Worm (Caenorhabditis elegans) whole organism, early embryonic: ENCODE measurements around the gene W04D12.1.

Experiments
- aly-1 ChIP-seq: sonication (generic microtip); optimal IDR thresholded peaks from 2 replicates; lab custom pipeline; 2016; ENCODE audit warnings: missing genetic modification characterization, missing compliant biosample characterization
- ama-1 ChIP-seq: fragments of 150-350 bp; optimal IDR thresholded peaks from 2 replicates; lab custom pipeline; 2014
- ceh-13 ChIP-seq: fragments of 200-800 bp; sonication (Bioruptor generic); optimal IDR thresholded peaks from 2 replicates; lab custom pipeline; 2018; ENCODE audit warnings: mild to moderate bottlenecking, missing genetic modification characterization, missing compliant biosample characterization
- ceh-36 ChIP-seq: sonication (generic microtip); optimal IDR thresholded peaks from 2 replicates; lab custom pipeline; 2016; ENCODE audit warnings: missing genetic modification characterization, inconsistent platforms, missing compliant biosample characterization
- flt-1 ChIP-seq: fragments of 200-800 bp; sonication (Bioruptor generic); IDR thresholded peaks from 2 replicates; pipeline ENCODE4 v1.3.6; 2022; ENCODE audit warnings: missing genetic modification characterization, missing compliant biosample characterization
- hmg-4 ChIP-seq: fragments of 200-800 bp; sonication (Bioruptor generic); optimal IDR thresholded peaks from 2 replicates; lab custom pipeline; 2018; ENCODE audit warnings: mild to moderate bottlenecking, missing genetic modification characterization, missing compliant biosample characterization
- hnd-1 ChIP-seq: sonication (generic microtip); optimal IDR thresholded peaks from 2 replicates; lab custom pipeline; 2016; ENCODE audit warnings: missing genetic modification characterization, missing compliant biosample characterization
- tra-4 ChIP-seq: sonication (generic microtip); optimal IDR thresholded peaks from 2 replicates; lab custom pipeline; 2017; ENCODE audit warnings: missing genetic modification characterization, missing compliant biosample characterization

DNA sequence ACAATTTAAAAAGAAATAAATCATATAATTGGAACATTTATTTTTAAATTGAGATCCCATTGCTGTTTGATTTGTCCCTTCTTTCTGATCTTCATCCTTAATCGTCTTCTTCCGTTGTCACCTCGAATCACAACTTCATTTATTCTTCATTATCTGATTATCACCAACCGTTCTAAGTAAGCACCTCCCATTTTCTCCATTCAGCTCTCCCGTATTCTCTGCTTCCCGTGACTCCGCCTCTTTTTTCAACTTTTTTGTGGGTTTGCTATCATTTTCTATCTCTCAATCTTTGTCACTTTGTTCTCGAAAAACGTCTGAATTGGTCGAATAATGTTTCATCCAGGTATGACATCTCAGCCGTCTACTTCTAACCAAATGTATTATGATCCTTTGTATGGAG, 20.8 kb upstream of the W04D12.1 start, which contains the start of gene sma-4:
- TF ChIP-seq aly-1 (tag; lab: Kevin White, UChicago): no peak
- no peak for TF ChIP-seq ceh-13 (GFP tag; lab: Kevin White, UChicago)
- no peak for TF ChIP-seq ama-1 (lab: Kevin White, UChicago)
- no peak for TF ChIP-seq flt-1
- TF ChIP-seq tra-4 (tag; lab: Kevin White, UChicago): no peak
- TF ChIP-seq hnd-1 (tag; lab: Kevin White, UChicago): no peak
- no peak for TF ChIP-seq hmg-4 (GFP tag; lab: Kevin White, UChicago)
- no peak for TF ChIP-seq ceh-36 (tag; lab: Kevin White, UChicago)
